Fruit fly (Drosophila melanogaster) whole organism, wandering third instar larva: Measurements from ENCODE around the gene cno.
A peak's percentile ranks its signal among the peaks of the same experiment; 100 is the strongest.

Source experiments
- Abd-B ChIP-seq: fragments of >200 bp; optimal IDR thresholded peaks from 2 replicates; lab custom pipeline; 2017; ENCODE audit warnings: missing biosample characterization, missing genetic modification characterization
- CG32264 ChIP-seq: fragments of 200-800 bp; sonication (Bioruptor generic); optimal IDR thresholded peaks from 2 replicates; lab custom pipeline; 2016; ENCODE audit warnings: missing biosample characterization, missing genetic modification characterization
- CG9705 ChIP-seq: fragments of 200-800 bp; sonication (Bioruptor generic); optimal IDR thresholded peaks from 2 replicates; lab custom pipeline; 2018; ENCODE audit warnings: missing biosample characterization, mild to moderate bottlenecking, missing genetic modification characterization
- CrebA ChIP-seq: fragments of 200-800 bp; sonication (Bioruptor generic); optimal IDR thresholded peaks from 2 replicates; lab custom pipeline; 2016; ENCODE audit warnings: missing biosample characterization, mild to moderate bottlenecking, missing genetic modification characterization, borderline replicate concordance
- GATAd ChIP-seq: sonication (Bioruptor generic); optimal IDR thresholded peaks from 2 replicates; lab custom pipeline; 2016; ENCODE audit warnings: missing biosample characterization, missing genetic modification characterization
- HLH106 ChIP-seq: fragments of 200-800 bp; optimal IDR thresholded peaks from 3 replicates; lab custom pipeline; 2019; ENCODE audit warnings: missing biosample characterization, mild to moderate bottlenecking, missing genetic modification characterization, moderate library complexity
- Hnf4 ChIP-seq: fragments of 200-800 bp; sonication (Bioruptor generic); optimal IDR thresholded peaks from 2 replicates; lab custom pipeline; 2016; ENCODE audit warnings: missing biosample characterization, mild to moderate bottlenecking, missing genetic modification characterization
- Hr78 ChIP-seq: fragments of >200 bp; optimal IDR thresholded peaks from 2 replicates; lab custom pipeline; 2017; ENCODE audit warnings: missing biosample characterization, missing genetic modification characterization
- Hr83 ChIP-seq: fragments of 200-300 bp; sonication (Bioruptor generic); optimal IDR thresholded peaks from 2 replicates; lab custom pipeline; 2016; ENCODE audit warnings: missing biosample characterization, mild to moderate bottlenecking, missing genetic modification characterization, moderate library complexity; ENCODE audit not compliant: poor library complexity, severe bottlenecking
- Jra ChIP-seq: sonication (Bioruptor generic); optimal IDR thresholded peaks from 2 replicates; lab custom pipeline; 2016; ENCODE audit warnings: missing biosample characterization, missing genetic modification characterization
- Mio ChIP-seq: sonication (Bioruptor generic); optimal IDR thresholded peaks from 2 replicates; lab custom pipeline; 2016; ENCODE audit warnings: missing biosample characterization, missing genetic modification characterization
- Myc ChIP-seq: fragments of >200 bp; optimal IDR thresholded peaks from 2 replicates; lab custom pipeline; 2017
- N ChIP-seq: fragments of >200 bp; optimal IDR thresholded peaks from 2 replicates; lab custom pipeline; 2018; ENCODE audit warnings: missing biosample characterization, missing external identifiers, missing genetic modification characterization
- OdsH ChIP-seq: fragments of 200-800 bp; sonication (Bioruptor generic); optimal IDR thresholded peaks from 2 replicates; lab custom pipeline; 2016; ENCODE audit warnings: missing biosample characterization, mild to moderate bottlenecking, missing genetic modification characterization
- Rel ChIP-seq, 2 experiments: fragments of 200-800 bp; sonication (Bioruptor generic) in 1 of 2; optimal IDR thresholded peaks; 2 replicates in 1 of 2; 3 replicates in 1 of 2; lab custom pipeline; 2016 to 2019; ENCODE audit warnings: mild to moderate bottlenecking in 2 of 2, missing biosample characterization in 2 of 2, missing genetic modification characterization in 2 of 2, moderate library complexity in 1 of 2
- Sp1 ChIP-seq: fragments of 200-800 bp; sonication (Bioruptor generic); optimal IDR thresholded peaks from 3 replicates; lab custom pipeline; 2019; ENCODE audit warnings: missing biosample characterization, mild to moderate bottlenecking, missing genetic modification characterization, moderate library complexity
- Vsx2 ChIP-seq: fragments of 200-300, 225-300 bp; sonication (Bioruptor generic); optimal IDR thresholded peaks from 2 replicates; lab custom pipeline; 2018; ENCODE audit warnings: missing biosample characterization, missing genetic modification characterization; ENCODE audit not compliant: partially characterized antibody
- br ChIP-seq: fragments of 200-800 bp; sonication (Bioruptor generic); optimal IDR thresholded peaks from 2 replicates; lab custom pipeline; 2016; ENCODE audit warnings: missing biosample characterization, missing genetic modification characterization
- brk ChIP-seq: fragments of 200-800 bp; sonication (Bioruptor generic); optimal IDR thresholded peaks from 2 replicates; lab custom pipeline; 2016; ENCODE audit warnings: missing biosample characterization, mild to moderate bottlenecking, missing genetic modification characterization
- dmrt93B ChIP-seq: fragments of 200-800 bp; sonication (Bioruptor generic); optimal IDR thresholded peaks from 2 replicates; lab custom pipeline; 2018; ENCODE audit warnings: missing biosample characterization, mild to moderate bottlenecking, missing genetic modification characterization
- dsf ChIP-seq: sonication (Bioruptor generic); optimal IDR thresholded peaks from 2 replicates; lab custom pipeline; 2016; ENCODE audit warnings: missing biosample characterization, missing genetic modification characterization, borderline replicate concordance
- ey ChIP-seq: fragments of 200-800 bp; sonication (Bioruptor generic); optimal IDR thresholded peaks from 2 replicates; lab custom pipeline; 2016; ENCODE audit warnings: missing biosample characterization, missing genetic modification characterization
- foxo ChIP-seq, 2 experiments: fragments of 200-800 bp; sonication (Bioruptor generic); optimal IDR thresholded peaks; 2 replicates in 1 of 2; 3 replicates in 1 of 2; lab custom pipeline; 2016 to 2017; ENCODE audit warnings: missing biosample characterization in 2 of 2, missing genetic modification characterization in 2 of 2
- fru ChIP-seq: fragments of 200-800 bp; sonication (Bioruptor generic); optimal IDR thresholded peaks from 3 replicates; lab custom pipeline; 2016; ENCODE audit warnings: missing biosample characterization, mild to moderate bottlenecking, missing genetic modification characterization
- h ChIP-seq: fragments of 200-800 bp; sonication (Bioruptor generic); optimal IDR thresholded peaks from 3 replicates; lab custom pipeline; 2016; ENCODE audit warnings: missing biosample characterization, mild to moderate bottlenecking, missing genetic modification characterization
- jim ChIP-seq: fragments of 175-275, 200-325 bp; sonication (Bioruptor generic); optimal IDR thresholded peaks from 2 replicates; lab custom pipeline; 2016; ENCODE audit warnings: missing biosample characterization, mild to moderate bottlenecking, missing genetic modification characterization
- lola ChIP-seq: fragments of >200 bp; optimal IDR thresholded peaks from 2 replicates; lab custom pipeline; 2017; ENCODE audit warnings: missing biosample characterization, missing genetic modification characterization
- pan ChIP-seq: fragments of >200 bp; optimal IDR thresholded peaks from 2 replicates; lab custom pipeline; 2017
- psq ChIP-seq: fragments of 200-800 bp; sonication (Bioruptor generic); optimal IDR thresholded peaks from 3 replicates; lab custom pipeline; 2017; ENCODE audit warnings: missing biosample characterization, mild to moderate bottlenecking, missing genetic modification characterization, moderate library complexity
- rgr ChIP-seq: fragments of 200-800 bp; sonication (Bioruptor generic); optimal IDR thresholded peaks from 3 replicates; lab custom pipeline; 2016; ENCODE audit warnings: missing biosample characterization, mild to moderate bottlenecking, missing genetic modification characterization
- sage ChIP-seq: fragments of 200-800 bp; sonication (Bioruptor generic); optimal IDR thresholded peaks from 2 replicates; lab custom pipeline; 2016; ENCODE audit warnings: missing biosample characterization, mild to moderate bottlenecking, missing genetic modification characterization
- sv ChIP-seq: fragments of 200-800 bp; sonication (Bioruptor generic); optimal IDR thresholded peaks from 3 replicates; lab custom pipeline; 2016; ENCODE audit warnings: missing biosample characterization, missing genetic modification characterization
- tai ChIP-seq: sonication (Bioruptor generic); optimal IDR thresholded peaks from 2 replicates; lab custom pipeline; 2016; ENCODE audit warnings: missing biosample characterization, missing genetic modification characterization
- woc ChIP-seq: sonication (Bioruptor generic); optimal IDR thresholded peaks from 2 replicates; lab custom pipeline; 2016; ENCODE audit warnings: missing biosample characterization, mild to moderate bottlenecking, missing genetic modification characterization

The cno gene

DNA sequence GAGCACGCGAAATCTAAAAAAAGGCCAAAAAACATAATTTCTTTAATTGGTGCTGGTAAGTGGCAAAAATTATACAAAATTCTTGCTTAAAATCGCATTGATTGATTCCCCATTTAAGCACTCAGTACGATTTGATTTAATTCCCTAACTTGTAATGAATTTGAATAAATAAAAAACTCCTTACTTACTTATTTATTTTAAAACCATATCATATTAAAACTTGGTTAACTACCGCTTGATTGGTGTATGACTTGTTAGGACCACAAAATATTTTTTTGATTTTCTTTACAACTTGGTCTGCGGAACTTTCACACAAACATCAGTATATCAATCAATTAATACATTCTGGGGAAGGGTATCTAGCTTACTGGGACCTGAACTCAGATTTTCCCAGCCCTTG, 35.6 kb upstream of the cno start, which contains the start of gene CG1113:
Gene CG1113 (plus strand): TSS at position 301 of the 400 bp plus-strand sequence.
- TF ChIP-seq Sp1 (GFP tag; lab: Kevin White, UChicago) (no peak), rgr (no peak), fru (GFP tag; lab: Kevin White, UChicago) (no peak), brk (GFP tag; lab: Kevin White, UChicago) (no peak), Hr78 (GFP tag; lab: Kevin White, UChicago) (no peak), Jra (no peak), Vsx2 (GFP tag; lab: Kevin White, UChicago) (no peak), HLH106 (tag; lab: Kevin White, UChicago) (no peak), Hr83 (GFP tag; lab: Kevin White, UChicago) (no peak), CG9705 (no peak), GATAd (GFP tag; lab: Kevin White, UChicago) (no peak), dsf (no peak), Mio (GFP tag; lab: Kevin White, UChicago) (no peak), pan (lab: Kevin White, UChicago) (no peak), lola (GFP tag; lab: Kevin White, UChicago) (no peak), jim (GFP tag; lab: Kevin White, UChicago) (no peak), sv (GFP tag; lab: Kevin White, UChicago) (no peak)

DNA sequence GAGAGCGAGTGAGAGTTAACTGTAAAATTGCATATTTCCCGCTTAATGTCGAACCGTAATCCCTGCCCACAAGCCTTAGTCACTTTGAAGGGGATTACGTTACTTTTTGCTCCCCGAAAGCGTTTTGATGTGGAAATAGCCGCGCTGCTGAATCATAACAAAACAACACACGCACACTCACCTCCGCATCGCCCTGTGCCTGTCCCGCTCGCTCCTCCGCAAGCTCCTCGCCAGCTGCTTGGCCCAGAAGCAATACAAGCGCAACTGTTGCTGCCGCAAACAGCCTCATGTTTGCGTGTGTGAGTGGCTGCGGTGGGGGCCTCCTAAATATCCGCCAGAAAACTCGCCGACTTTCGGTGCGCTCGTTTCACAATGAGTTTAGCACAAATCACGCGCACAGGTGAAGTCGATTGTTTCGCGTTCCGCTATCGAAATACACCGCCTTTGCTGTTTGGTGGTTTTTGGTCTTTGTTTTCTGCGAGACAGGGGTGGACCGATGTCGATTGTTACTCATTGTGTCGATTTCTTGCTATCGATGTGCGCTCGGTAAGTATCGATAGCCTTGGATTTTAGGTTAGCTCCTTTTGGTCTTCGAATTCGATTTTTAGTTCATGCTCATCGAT, 34.1 kb upstream of the cno start, which contains the start of gene CtsF:
Gene CtsF (minus strand): TSS at position 503 of the 623 bp plus-strand sequence.
- TF ChIP-seq pan (lab: Kevin White, UChicago) (no peak), sv (GFP tag; lab: Kevin White, UChicago) (peak; percentile 13), Sp1 (GFP tag; lab: Kevin White, UChicago) (peak; percentile 58), N (GFP tag; lab: Kevin White, UChicago) (peak; percentile 15), Myc (peak; percentile 29), tai (GFP tag; lab: Kevin White, UChicago) (no peak), lola (GFP tag; lab: Kevin White, UChicago) (no peak), brk (GFP tag; lab: Kevin White, UChicago) (peak; percentile 0), psq (peak; percentile 17), woc (no peak), ey (GFP tag; lab: Kevin White, UChicago) (no peak), foxo (GFP tag; optimal IDR thresholded peaks at IDR 0.05; lab: Kevin White, UChicago) (peak in 1 of 2 experiments; percentile 32), dmrt93B (no peak), h (GFP tag; lab: Kevin White, UChicago) (peak; percentile 60), br (GFP tag; lab: Kevin White, UChicago) (peak; percentile 63), Rel (GFP tag; optimal IDR thresholded peaks at IDR 0.05; lab: Kevin White, UChicago) (no peak), Rel (tag; optimal IDR thresholded peaks at IDR 0.05; lab: Kevin White, UChicago) (peak; percentile 92), rgr (peak; percentile 21), OdsH (GFP tag; lab: Kevin White, UChicago) (peak; percentile 45), CrebA (GFP tag; lab: Kevin White, UChicago) (no peak), Abd-B (GFP tag; lab: Kevin White, UChicago) (peak; percentile 23), Jra (no peak), fru (GFP tag; lab: Kevin White, UChicago) (peak; percentile 15), dsf (no peak), HLH106 (tag; lab: Kevin White, UChicago) (peak; percentile 21)

DNA sequence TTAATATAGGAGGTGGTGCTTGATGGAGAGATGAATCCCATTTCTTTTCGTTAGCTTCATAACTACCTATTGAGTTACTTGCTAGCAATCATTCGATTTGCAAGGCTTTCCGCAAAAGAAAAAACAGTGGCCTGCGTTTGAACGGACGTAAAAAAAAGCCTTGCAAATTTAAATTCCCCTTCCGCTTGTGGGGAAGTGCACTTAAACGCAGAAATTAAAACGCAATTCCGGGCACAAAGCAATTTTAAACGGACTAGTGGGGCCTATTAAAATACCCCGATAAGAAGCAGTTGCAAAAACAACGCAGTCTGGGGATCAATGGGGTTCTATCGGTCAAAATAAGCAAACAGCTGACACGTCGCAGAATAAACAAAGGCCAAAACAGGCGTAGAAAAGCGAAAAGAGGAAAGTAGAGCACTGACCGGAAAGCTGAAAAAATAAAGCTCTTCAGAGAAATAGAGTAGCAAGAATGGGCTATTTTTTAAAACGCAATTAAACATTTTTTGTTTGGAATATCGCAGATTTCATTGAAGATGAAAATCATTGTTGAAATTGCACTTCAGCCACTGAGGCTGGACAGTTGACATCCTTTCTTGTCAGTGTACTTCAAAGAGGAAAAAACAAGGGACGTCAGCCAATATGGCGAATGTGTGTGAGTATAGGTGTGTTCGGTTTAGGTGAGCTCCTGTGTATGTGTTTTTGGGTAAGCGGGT, 33.4 kb upstream of the cno start:
- TF ChIP-seq psq (peak; percentile 61), dmrt93B (no peak), OdsH (GFP tag; lab: Kevin White, UChicago) (peak; percentile 54), brk (GFP tag; lab: Kevin White, UChicago) (peak; percentile 44), Myc (no peak), dsf (no peak), pan (lab: Kevin White, UChicago) (no peak), CG9705 (no peak), Mio (GFP tag; lab: Kevin White, UChicago) (peak; percentile 2), ey (GFP tag; lab: Kevin White, UChicago) (peak; percentile 65), Hnf4 (peak; percentile 68), rgr (peak; percentile 57), Hr78 (GFP tag; lab: Kevin White, UChicago) (no peak), sage (GFP tag; lab: Kevin White, UChicago) (peak; percentile 52), Rel (GFP tag; optimal IDR thresholded peaks at IDR 0.05; lab: Kevin White, UChicago) (no peak), Rel (tag; optimal IDR thresholded peaks at IDR 0.05; lab: Kevin White, UChicago) (peak; percentile 97), Vsx2 (GFP tag; lab: Kevin White, UChicago) (peak; percentile 19), HLH106 (tag; lab: Kevin White, UChicago) (peak; percentile 24), tai (GFP tag; lab: Kevin White, UChicago) (peak; percentile 48), woc (peak; percentile 68), N (GFP tag; lab: Kevin White, UChicago) (no peak), h (GFP tag; lab: Kevin White, UChicago) (peak; percentile 62), fru (GFP tag; lab: Kevin White, UChicago) (peak; percentile 57), foxo (GFP tag; optimal IDR thresholded peaks at IDR 0.05; lab: Kevin White, UChicago) (peak in 1 of 2 experiments; percentile 66), br (GFP tag; lab: Kevin White, UChicago) (peak; percentile 56), Hr83 (GFP tag; lab: Kevin White, UChicago) (peak; percentile 59), CG32264 (GFP tag; lab: Kevin White, UChicago) (peak; percentile 6)
